Fruit fly (Drosophila melanogaster) whole organism, embryonic: ENCODE results near the gene Tig.

ENCODE experiments used
- CG30020 ChIP-seq: fragments of 200-800 bp; optimal IDR thresholded peaks from 2 replicates; lab custom pipeline; 2019; ENCODE audit warnings: missing biosample characterization, mild to moderate bottlenecking, missing genetic modification characterization, moderate library complexity
- CG31441 ChIP-seq: fragments of 200-800 bp; sonication (Bioruptor generic); IDR thresholded peaks from 2 replicates; pipeline ENCODE4 v1.3.6; 2022; ENCODE audit warnings: missing biosample characterization, missing genetic modification characterization
- CG4617 ChIP-seq: fragments of 200-800 bp; sonication (Bioruptor generic); optimal IDR thresholded peaks from 3 replicates; lab custom pipeline; 2016; ENCODE audit warnings: missing biosample characterization, missing genetic modification characterization, borderline replicate concordance
- CG7357 ChIP-seq: fragments of 200-800 bp; sonication (Bioruptor generic); IDR thresholded peaks from 3 replicates; pipeline ENCODE4 v1.3.6; 2022; ENCODE audit warnings: missing biosample characterization, missing genetic modification characterization
- CG7745 ChIP-seq: fragments of 200-800 bp; sonication (Bioruptor generic); optimal IDR thresholded peaks from 2 replicates; lab custom pipeline; 2018; ENCODE audit warnings: missing biosample characterization, mild to moderate bottlenecking, missing genetic modification characterization, moderate library complexity
- ERR ChIP-seq: fragments of 200-800 bp; sonication (Bioruptor generic); optimal IDR thresholded peaks from 2 replicates; lab custom pipeline; 2016; ENCODE audit warnings: missing biosample characterization, missing genetic modification characterization
- Sox100B ChIP-seq: fragments of 200-800 bp; sonication (Bioruptor generic); optimal IDR thresholded peaks from 3 replicates; lab custom pipeline; 2018; ENCODE audit warnings: missing biosample characterization, mild to moderate bottlenecking, missing genetic modification characterization
- ham ChIP-seq: fragments of 200-800 bp; sonication (Bioruptor generic); IDR thresholded peaks from 2 replicates; pipeline ENCODE4 v1.3.6; 2022; ENCODE audit warnings: missing biosample characterization, missing genetic modification characterization
- lilli ChIP-seq: fragments of 200-800 bp; sonication (Bioruptor generic); optimal IDR thresholded peaks from 3 replicates; lab custom pipeline; 2016; ENCODE audit warnings: missing biosample characterization, missing genetic modification characterization
- salm ChIP-seq: fragments of 200-800 bp; sonication (Bioruptor generic); optimal IDR thresholded peaks from 2 replicates; lab custom pipeline; 2018; ENCODE audit warnings: missing biosample characterization, mild to moderate bottlenecking, missing genetic modification characterization
- sens ChIP-seq: fragments of 200-800 bp; sonication (Bioruptor generic); peaks from one replicate; lab custom pipeline; 2016; ENCODE audit warnings: missing biosample characterization, missing genetic modification characterization
- sisA ChIP-seq: fragments of 200-800 bp; sonication (Bioruptor generic); IDR thresholded peaks from 2 replicates; pipeline ENCODE4 v1.3.6; 2022; ENCODE audit warnings: missing biosample characterization, missing genetic modification characterization
- usp ChIP-seq: fragments of >200 bp; optimal IDR thresholded peaks from 2 replicates; lab custom pipeline; 2017; ENCODE audit warnings: missing biosample characterization, missing genetic modification characterization

dm6 chr2L:6457583-6457982, 34.5 kb upstream of the Tig start:
- TF ChIP-seq salm (tag; lab: Kevin White, UChicago) (no peak), ERR (no peak), lilli (GFP tag; lab: Kevin White, UChicago) (no peak), CG31441 (no peak), Sox100B (no peak), CG7357 (GFP tag; lab: Robert Waterston, UW) (no peak), usp (GFP tag; lab: Kevin White, UChicago) (no peak), CG30020 (tag; lab: Kevin White, UChicago) (no peak), ham (no peak), sisA (GFP tag; lab: Robert Waterston, UW) (no peak), CG4617 (GFP tag; lab: Kevin White, UChicago) (no peak), CG7745 (no peak), sens (GFP tag; lab: Kevin White, UChicago) (no peak)
